ENCODE assay signal across 2 fruit fly cellular contexts in genomic region chrX:3722975-3723374, dm6.
A peak's percentile ranks its signal among the peaks of the same experiment; 100 is the strongest.
TF ChIP-seq lines count a peak whose summit lies in the region.

No protein-coding gene starts in this region.

TF ChIP-seq in whole organism, embryonic, 481 proteins besides CTCF, POLR2A, EP300 and RAD21 (continued from another document):
- TF ChIP-seq B-H1 (GFP tag; IDR thresholded peaks at IDR 0.05; lab: Robert Waterston, UW), result no peak
- 0 out of 2 replicates have a peak, but pooled peaks have one; percentile 14 for TF ChIP-seq CG10321 (GFP tag; IDR thresholded peaks at IDR 0.05; lab: Robert Waterston, UW)
- no peak for TF ChIP-seq Side (GFP tag; optimal IDR thresholded peaks at IDR 0.05; lab: Kevin White, UChicago)
- no peak for TF ChIP-seq CG6689 (GFP tag; IDR thresholded peaks at IDR 0.05; lab: Robert Waterston, UW)
- no peak for TF ChIP-seq grn (GFP tag; optimal IDR thresholded peaks at IDR 0.05; lab: Kevin White, UChicago)
- no peak for TF ChIP-seq kay (GFP tag; optimal IDR thresholded peaks at IDR 0.05; lab: Kevin White, UChicago)
- peak; percentile 46 for TF ChIP-seq Blimp-1 (GFP tag; optimal IDR thresholded peaks at IDR 0.05; lab: Kevin White, UChicago)
- TF ChIP-seq stwl (tag; optimal IDR thresholded peaks at IDR 0.05; lab: Kevin White, UChicago), result peak; percentile 51
- TF ChIP-seq hbn (GFP tag; IDR thresholded peaks at IDR 0.05; lab: Robert Waterston, UW; ENCODE audit: partially characterized antibody), result 0 out of 2 replicates have a peak, but pooled peaks have one; percentile 13
- TF ChIP-seq Dp (GFP tag; optimal IDR thresholded peaks at IDR 0.05; lab: Kevin White, UChicago), result peak; percentile 18
- no peak for TF ChIP-seq dan (GFP tag; IDR thresholded peaks at IDR 0.05; lab: Robert Waterston, UW)
- TF ChIP-seq CG32767 (GFP tag; IDR thresholded peaks at IDR 0.05; lab: Robert Waterston, UW), result no peak
- 0 out of 4 replicates have a peak, but pooled peaks have one; percentile 28 for TF ChIP-seq Dll (GFP tag; IDR thresholded peaks at IDR 0.05; lab: Robert Waterston, UW; ENCODE audit: partially characterized antibody)
- peak; percentile 29 for TF ChIP-seq CG5180 (GFP tag; optimal IDR thresholded peaks at IDR 0.05; lab: Kevin White, UChicago)
- TF ChIP-seq CG10462 (GFP tag; optimal IDR thresholded peaks at IDR 0.05; lab: Kevin White, UChicago), result no peak
- peak; percentile 34 for TF ChIP-seq nom (GFP tag; optimal IDR thresholded peaks at IDR 0.05; lab: Kevin White, UChicago)
- TF ChIP-seq HLHmδ (GFP tag; optimal IDR thresholded peaks at IDR 0.05; lab: Kevin White, UChicago), result no peak
- TF ChIP-seq CG7271 (tag; optimal IDR thresholded peaks at IDR 0.05; lab: Kevin White, UChicago), result no peak
- TF ChIP-seq CG13424 (tag; optimal IDR thresholded peaks at IDR 0.05; lab: Kevin White, UChicago), result no peak
- no peak for TF ChIP-seq CG6683 (GFP tag; optimal IDR thresholded peaks at IDR 0.05; lab: Kevin White, UChicago)
- no peak for TF ChIP-seq pum (GFP tag; optimal IDR thresholded peaks at IDR 0.05; lab: Kevin White, UChicago)
- peak; percentile 4 for TF ChIP-seq BEAF-32 (GFP tag; optimal IDR thresholded peaks at IDR 0.05; lab: Kevin White, UChicago)
- no peak for TF ChIP-seq CG8765 (GFP tag; IDR thresholded peaks at IDR 0.05; lab: Robert Waterston, UW)
- no peak for TF ChIP-seq mam (GFP tag; optimal IDR thresholded peaks at IDR 0.05; lab: Kevin White, UChicago)
- TF ChIP-seq shn (GFP tag; optimal IDR thresholded peaks at IDR 0.05; lab: Kevin White, UChicago), result no peak

TF ChIP-seq in whole organism, prepupa, 60 proteins besides CTCF, POLR2A, EP300 and RAD21 (continued from another document):
- TF ChIP-seq CG4318 (GFP tag; optimal IDR thresholded peaks at IDR 0.05; lab: Kevin White, UChicago) (no peak), CG8119 (GFP tag; IDR thresholded peaks at IDR 0.05; lab: Robert Waterston, UW) (no peak), achi (GFP tag; optimal IDR thresholded peaks at IDR 0.05; lab: Kevin White, UChicago) (peak; percentile 42), acj6 (GFP tag; optimal IDR thresholded peaks at IDR 0.05; lab: Kevin White, UChicago) (no peak), spab (GFP tag; optimal IDR thresholded peaks at IDR 0.05; lab: Kevin White, UChicago) (no peak), Sox102F (GFP tag; optimal IDR thresholded peaks at IDR 0.05; lab: Kevin White, UChicago) (peak; percentile 25), CG11902 (GFP tag; optimal IDR thresholded peaks at IDR 0.05; lab: Kevin White, UChicago) (no peak), CG3919 (GFP tag; optimal IDR thresholded peaks at IDR 0.05; lab: Kevin White, UChicago) (no peak), CG6854 (GFP tag; optimal IDR thresholded peaks at IDR 0.05; lab: Kevin White, UChicago) (peak; percentile 66), Gug (GFP tag; IDR thresholded peaks at IDR 0.05; lab: Robert Waterston, UW) (no peak), CG16779 (tag; optimal IDR thresholded peaks at IDR 0.05; lab: Kevin White, UChicago) (no peak), salr (GFP tag; optimal IDR thresholded peaks at IDR 0.05; lab: Kevin White, UChicago) (no peak), CG6808 (GFP tag; optimal IDR thresholded peaks at IDR 0.05; lab: Kevin White, UChicago) (peak; percentile 27)
